Fruit fly (Drosophila melanogaster) whole organism, embryonic: ENCODE data around the gene asun.

Source experiments
- Antp ChIP-seq: fragments of 200-800 bp; sonication (Bioruptor generic); optimal IDR thresholded peaks from 3 replicates; lab custom pipeline; 2016; ENCODE audit warnings: missing biosample characterization, missing genetic modification characterization
- CG10543 ChIP-seq: fragments of 200-800 bp; sonication (Bioruptor generic); optimal IDR thresholded peaks from 3 replicates; lab custom pipeline; 2017; ENCODE audit warnings: missing biosample characterization, mild to moderate bottlenecking, missing genetic modification characterization, moderate library complexity
- CG11247 ChIP-seq: fragments of 200-800 bp; sonication (Bioruptor generic); IDR thresholded peaks from 2 replicates; pipeline ENCODE4 v1.3.6; 2022; ENCODE audit warnings: missing biosample characterization, missing genetic modification characterization
- CG11723 ChIP-seq: fragments of 200-800 bp; sonication (Bioruptor generic); optimal IDR thresholded peaks from 2 replicates; lab custom pipeline; 2017; ENCODE audit warnings: missing biosample characterization, mild to moderate bottlenecking, missing genetic modification characterization
- CG1233 ChIP-seq: fragments of 200-800 bp; sonication (Bioruptor generic); optimal IDR thresholded peaks from 4 replicates; lab custom pipeline; 2018; ENCODE audit warnings: missing biosample characterization, mild to moderate bottlenecking, missing genetic modification characterization
- CG12391 ChIP-seq: fragments of 200-800 bp; sonication (Bioruptor generic); optimal IDR thresholded peaks from 3 replicates; lab custom pipeline; 2018; ENCODE audit warnings: missing biosample characterization, mild to moderate bottlenecking, missing genetic modification characterization, moderate library complexity
- CG13296 ChIP-seq: fragments of 200-800 bp; sonication (Bioruptor generic); optimal IDR thresholded peaks from 3 replicates; lab custom pipeline; 2018; ENCODE audit warnings: missing biosample characterization, mild to moderate bottlenecking, missing genetic modification characterization
- CG15479 ChIP-seq: fragments of 200-800 bp; sonication (Bioruptor generic); optimal IDR thresholded peaks from 3 replicates; lab custom pipeline; 2019; ENCODE audit warnings: missing biosample characterization, mild to moderate bottlenecking, missing genetic modification characterization, moderate library complexity
- CG15696 ChIP-seq: fragments of 200-800 bp; sonication (Bioruptor generic); optimal IDR thresholded peaks from 2 replicates; lab custom pipeline; 2019; ENCODE audit warnings: missing biosample characterization, mild to moderate bottlenecking, missing genetic modification characterization, moderate library complexity
- CG17912 ChIP-seq: fragments of 200-800 bp; sonication (Bioruptor generic); optimal IDR thresholded peaks from 2 replicates; lab custom pipeline; 2018; ENCODE audit warnings: missing biosample characterization, mild to moderate bottlenecking, missing genetic modification characterization
- CG18011 ChIP-seq: fragments of 200-800 bp; sonication (Bioruptor generic); optimal IDR thresholded peaks from 2 replicates; lab custom pipeline; 2017; ENCODE audit warnings: missing biosample characterization, missing genetic modification characterization, mild to moderate bottlenecking, moderate library complexity, missing genotype
- CG31224 ChIP-seq: fragments of 200-800 bp; sonication (Bioruptor generic); IDR thresholded peaks from 2 replicates; pipeline ENCODE4 v1.3.6; 2022; ENCODE audit warnings: missing biosample characterization, missing genetic modification characterization
- CG4617 ChIP-seq: fragments of 200-800 bp; sonication (Bioruptor generic); optimal IDR thresholded peaks from 3 replicates; lab custom pipeline; 2016; ENCODE audit warnings: missing biosample characterization, missing genetic modification characterization, borderline replicate concordance
- CG6791 ChIP-seq: fragments of 200-800 bp; sonication (Bioruptor generic); IDR thresholded peaks from 3 replicates; pipeline ENCODE4 v1.3.6; 2022; ENCODE audit warnings: missing biosample characterization, missing genetic modification characterization; ENCODE audit not compliant: partially characterized antibody
- CG8281 ChIP-seq: fragments of 200-800 bp; sonication (Bioruptor generic); optimal IDR thresholded peaks from 2 replicates; lab custom pipeline; 2018; ENCODE audit warnings: missing biosample characterization, mild to moderate bottlenecking, missing genetic modification characterization, moderate library complexity
- CG9797 ChIP-seq: fragments of 200-800 bp; sonication (Bioruptor generic); optimal IDR thresholded peaks from 3 replicates; lab custom pipeline; 2018; ENCODE audit warnings: missing biosample characterization, mild to moderate bottlenecking, missing genetic modification characterization
- CTCF ChIP-seq: fragments of 200-800 bp; sonication (Bioruptor generic); optimal IDR thresholded peaks from 2 replicates; lab custom pipeline; 2017; ENCODE audit warnings: missing biosample characterization, mild to moderate bottlenecking, missing genetic modification characterization, moderate library complexity
- D ChIP-seq, 2 experiments: fragments of 200-800 bp in 1 of 2; fragments of >200 bp in 1 of 2; sonication (Bioruptor generic) in 1 of 2; optimal IDR thresholded peaks; 2 replicates in 1 of 2; 3 replicates in 1 of 2; lab custom pipeline; 2017; ENCODE audit warnings: mild to moderate bottlenecking in 1 of 2, missing biosample characterization in 1 of 2, missing genetic modification characterization in 1 of 2, missing genetic modification reagents in 1 of 2
- Dip3 ChIP-seq: fragments of 200-800 bp; sonication (Bioruptor generic); optimal IDR thresholded peaks from 3 replicates; lab custom pipeline; 2016; ENCODE audit warnings: missing biosample characterization, missing genetic modification characterization
- Elba2 ChIP-seq: fragments of 200-800 bp; sonication (Bioruptor generic); optimal IDR thresholded peaks from 3 replicates; lab custom pipeline; 2016; ENCODE audit warnings: missing biosample characterization, missing genetic modification characterization
- Fer1 ChIP-seq: fragments of 200-800 bp; sonication (Bioruptor generic); optimal IDR thresholded peaks from 2 replicates; lab custom pipeline; 2017; ENCODE audit warnings: missing biosample characterization, mild to moderate bottlenecking, missing genetic modification characterization
- Fer2 ChIP-seq: fragments of 200-800 bp; sonication (Bioruptor generic); optimal IDR thresholded peaks from 2 replicates; lab custom pipeline; 2018; ENCODE audit warnings: missing biosample characterization, mild to moderate bottlenecking, missing genetic modification characterization, moderate library complexity
- Hmx ChIP-seq: fragments of 200-800 bp; sonication (Bioruptor generic); optimal IDR thresholded peaks from 2 replicates; lab custom pipeline; 2016; ENCODE audit warnings: missing biosample characterization, missing genetic modification characterization
- Jarid2 ChIP-seq: fragments of 200-800 bp; sonication (Bioruptor generic); optimal IDR thresholded peaks from 3 replicates; lab custom pipeline; 2017; ENCODE audit warnings: mild to moderate bottlenecking, missing biosample characterization, missing genetic modification reagents, missing genetic modification characterization
- Lim3 ChIP-seq: fragments of 200-800 bp; sonication (Bioruptor generic); IDR thresholded peaks from 2 replicates; pipeline ENCODE4 v1.3.6; 2022; ENCODE audit warnings: missing biosample characterization, missing genetic modification characterization
- Lpt ChIP-seq: fragments of >200 bp; optimal IDR thresholded peaks from 2 replicates; lab custom pipeline; 2018; ENCODE audit warnings: missing biosample characterization, missing genetic modification characterization
- Meics ChIP-seq: fragments of 200-800 bp; sonication (Bioruptor generic); optimal IDR thresholded peaks from 2 replicates; lab custom pipeline; 2017; ENCODE audit warnings: missing biosample characterization, mild to moderate bottlenecking, missing genetic modification characterization
- Mes4 ChIP-seq: fragments of 200-800 bp; sonication (Bioruptor generic); optimal IDR thresholded peaks from 2 replicates; lab custom pipeline; 2016; ENCODE audit warnings: missing biosample characterization, missing genetic modification characterization
- NFAT ChIP-seq: fragments of 200-800 bp; sonication (Bioruptor generic); IDR thresholded peaks from 2 replicates; pipeline ENCODE4 v1.3.6; 2022; ENCODE audit warnings: missing biosample characterization, missing genetic modification characterization
- Nf-YA ChIP-seq: fragments of 200-800 bp; sonication (Bioruptor generic); IDR thresholded peaks from 2 replicates; pipeline ENCODE4 v1.3.6; 2022; ENCODE audit warnings: missing biosample characterization, missing genetic modification characterization
- Opbp ChIP-seq: fragments of 200-800 bp; sonication (Bioruptor generic); IDR thresholded peaks from 3 replicates; pipeline ENCODE4 v1.3.6; 2022; ENCODE audit warnings: missing biosample characterization, missing genetic modification characterization; ENCODE audit not compliant: partially characterized antibody
- Xbp1 ChIP-seq: fragments of 200-800 bp; sonication (Bioruptor generic); optimal IDR thresholded peaks from 3 replicates; lab custom pipeline; 2016; ENCODE audit warnings: missing biosample characterization, mild to moderate bottlenecking, missing genetic modification characterization
- aop ChIP-seq: fragments of 200-800 bp; sonication (Bioruptor generic); IDR thresholded peaks from 2 replicates; pipeline ENCODE4 v1.3.6; 2022; ENCODE audit warnings: missing biosample characterization, missing genetic modification characterization
- bab2 ChIP-seq: fragments of 200-800 bp; sonication (Bioruptor generic); optimal IDR thresholded peaks from 2 replicates; lab custom pipeline; 2016; ENCODE audit warnings: missing biosample characterization, missing genetic modification characterization
- btn ChIP-seq: fragments of 200-800 bp; sonication (Bioruptor generic); optimal IDR thresholded peaks from 2 replicates; lab custom pipeline; 2016; ENCODE audit warnings: missing biosample characterization, missing genetic modification characterization
- crc ChIP-seq: fragments of 200-800 bp; sonication (Bioruptor generic); optimal IDR thresholded peaks from 2 replicates; lab custom pipeline; 2016; ENCODE audit warnings: missing biosample characterization, missing genetic modification characterization
- da ChIP-seq: fragments of 200-800 bp; sonication (Bioruptor generic); optimal IDR thresholded peaks from 2 replicates; lab custom pipeline; 2016; ENCODE audit warnings: missing biosample characterization, missing genetic modification characterization
- dimm ChIP-seq: fragments of 200-800 bp; sonication (Bioruptor generic); IDR thresholded peaks from 2 replicates; pipeline ENCODE4 v1.3.6; 2022; ENCODE audit warnings: missing biosample characterization, missing genetic modification characterization
- dpn ChIP-seq, 2 experiments: fragments of 200-800 bp; sonication (Bioruptor generic); optimal IDR thresholded peaks; 3 replicates each; lab custom pipeline; 2016; ENCODE audit warnings: missing biosample characterization in 2 of 2, missing genetic modification characterization in 2 of 2
- gem ChIP-seq: fragments of 200-800 bp; sonication (Bioruptor generic); optimal IDR thresholded peaks from 2 replicates; lab custom pipeline; 2019; ENCODE audit warnings: missing biosample characterization, mild to moderate bottlenecking, missing genetic modification characterization, moderate library complexity
- ken ChIP-seq: fragments of 200-800 bp; sonication (Bioruptor generic); IDR thresholded peaks from 3 replicates; pipeline ENCODE4 v1.3.6; 2022; ENCODE audit warnings: missing biosample characterization, missing genetic modification characterization
- lola ChIP-seq, 3 experiments: fragments of >200 bp in 2 of 3; fragments of 200-800 bp in 1 of 3; sonication (Bioruptor generic) in 1 of 3; optimal IDR thresholded peaks; 2 replicates each; lab custom pipeline; 2017 to 2019; ENCODE audit warnings: missing biosample characterization in 3 of 3, missing genetic modification characterization in 3 of 3, mild to moderate bottlenecking in 1 of 3, moderate library complexity in 1 of 3
- psq ChIP-seq: fragments of 200-800 bp; sonication (Bioruptor generic); optimal IDR thresholded peaks from 2 replicates; lab custom pipeline; 2017; ENCODE audit warnings: missing biosample characterization, missing genetic modification characterization
- slp2 ChIP-seq: fragments of 200-800 bp; sonication (Bioruptor generic); optimal IDR thresholded peaks from 2 replicates; lab custom pipeline; 2016; ENCODE audit warnings: missing biosample characterization, missing genetic modification characterization
- tll ChIP-seq, 2 experiments: fragments of 200-800 bp in 1 of 2; fragments of >200 bp in 1 of 2; sonication (Bioruptor generic) in 1 of 2; optimal IDR thresholded peaks; 2 replicates each; lab custom pipeline; 2017 to 2019; ENCODE audit warnings: missing biosample characterization in 2 of 2, missing genetic modification characterization in 2 of 2, mild to moderate bottlenecking in 1 of 2, moderate library complexity in 1 of 2
- ttk ChIP-seq: fragments of 200-800 bp; sonication (Bioruptor generic); IDR thresholded peaks from 2 replicates; pipeline ENCODE4 v2.1.2; 2022; ENCODE audit warnings: missing biosample characterization, missing genetic modification characterization
- wdn ChIP-seq: fragments of 200-800 bp; sonication (Bioruptor generic); IDR thresholded peaks from 2 replicates; pipeline ENCODE4 v1.3.6; 2022; ENCODE audit warnings: missing biosample characterization, missing genetic modification characterization

asun gene

dm6 chr3R:16280003-16280998, 16.2 kb downstream of the asun start (continued):
- peak; percentile 99 for TF ChIP-seq Nf-YA (GFP tag; lab: Robert Waterston, UW)
- peak; percentile 98 for TF ChIP-seq Antp
- no peak for TF ChIP-seq Lpt
- no peak for TF ChIP-seq Opbp (GFP tag; lab: Robert Waterston, UW)
- peak; percentile 98 for TF ChIP-seq Fer2 (tag; lab: Kevin White, UChicago)
- peak; percentile 99 for TF ChIP-seq Fer1
- TF ChIP-seq crc (GFP tag; lab: Kevin White, UChicago): peak; percentile 99
- TF ChIP-seq Elba2 (GFP tag; lab: Kevin White, UChicago): peak; percentile 97
- peak; percentile 99 for TF ChIP-seq NFAT (GFP tag; lab: Robert Waterston, UW)
- peak; percentile 98 for TF ChIP-seq CG10543
- peak; percentile 92 for TF ChIP-seq Jarid2 (GFP tag; lab: Kevin White, UChicago)
- TF ChIP-seq CTCF: peak; percentile 72
- TF ChIP-seq D (optimal IDR thresholded peaks at IDR 0.05; lab: Kevin White, UChicago): no peak
- peak; percentile 99 for TF ChIP-seq D (GFP tag; optimal IDR thresholded peaks at IDR 0.05; lab: Kevin White, UChicago)
- TF ChIP-seq CG6791: peak; percentile 37; the same call in 1 of the 3 replicates
- TF ChIP-seq Dip3: peak; percentile 98
- TF ChIP-seq CG11247: peak; percentile 99
- peak in 1 of 3 experiments; percentile 100 for TF ChIP-seq lola (GFP tag; optimal IDR thresholded peaks at IDR 0.05; lab: Kevin White, UChicago)
- peak; percentile 99 for TF ChIP-seq da (GFP tag; lab: Kevin White, UChicago)
- TF ChIP-seq CG12391 (tag; lab: Kevin White, UChicago): peak; percentile 100
- no peak; the same call in 1 of the 2 replicates for TF ChIP-seq dimm (GFP tag; lab: Robert Waterston, UW)
- peak; percentile 99 for TF ChIP-seq Xbp1
- peak; percentile 96 for TF ChIP-seq Hmx (GFP tag; lab: Kevin White, UChicago)
- TF ChIP-seq dpn (GFP tag; optimal IDR thresholded peaks at IDR 0.05; lab: Kevin White, UChicago): peak; percentile 100
- TF ChIP-seq tll (GFP tag; optimal IDR thresholded peaks at IDR 0.05; lab: Kevin White, UChicago): peak in 1 of 2 experiments; percentile 89
- TF ChIP-seq CG15479 (GFP tag; lab: Kevin White, UChicago): peak; percentile 100
- peak; percentile 100 for TF ChIP-seq bab2
- TF ChIP-seq Mes4 (GFP tag; lab: Kevin White, UChicago): peak; percentile 99
- TF ChIP-seq CG17912 (GFP tag; lab: Kevin White, UChicago): peak; percentile 91
- peak; percentile 99 for TF ChIP-seq slp2
- TF ChIP-seq CG8281 (tag; lab: Kevin White, UChicago): peak; percentile 95
- peak; percentile 100 for TF ChIP-seq gem (tag; lab: Kevin White, UChicago)
- TF ChIP-seq Lim3: peak; percentile 94; the same call in 1 of the 2 replicates
- peak; percentile 96 for TF ChIP-seq aop (GFP tag; lab: Robert Waterston, UW)
- peak; percentile 99 for TF ChIP-seq wdn
- peak; percentile 99 for TF ChIP-seq CG13296
- peak; percentile 99 for TF ChIP-seq ttk (GFP tag; lab: Robert Waterston, UW)
- peak; percentile 99 for TF ChIP-seq CG15696 (tag; lab: Kevin White, UChicago)
- TF ChIP-seq CG18011 (GFP tag; lab: Kevin White, UChicago): peak; percentile 93
- TF ChIP-seq psq: peak; percentile 97
- peak; percentile 98 for TF ChIP-seq CG31224
- TF ChIP-seq CG4617 (GFP tag; lab: Kevin White, UChicago): peak; percentile 99
- TF ChIP-seq CG9797: peak; percentile 57
- TF ChIP-seq ken: peak; percentile 99
- TF ChIP-seq CG1233 (GFP tag; lab: Kevin White, UChicago): peak; percentile 99
- peak; percentile 99 for TF ChIP-seq CG11723 (GFP tag; lab: Kevin White, UChicago)
- TF ChIP-seq Meics (GFP tag; lab: Kevin White, UChicago): peak; percentile 99
- peak; percentile 98 for TF ChIP-seq btn
